Fruit fly (Drosophila melanogaster) whole organism, embryonic: ENCODE measurements around the gene 7B2.

Experiments used
- Atf-2 ChIP-seq: fragments of 200-800 bp; sonication (Bioruptor generic); optimal IDR thresholded peaks from 2 replicates; lab custom pipeline; 2016; ENCODE audit warnings: missing biosample characterization, missing genetic modification characterization
- B-H1 ChIP-seq: fragments of 200-800 bp; sonication (Bioruptor generic); IDR thresholded peaks from 3 replicates; pipeline ENCODE4 v1.3.6; 2022; ENCODE audit warnings: missing biosample characterization, missing genetic modification characterization
- BEAF-32 ChIP-seq: fragments of 200-800 bp; sonication (Bioruptor generic); optimal IDR thresholded peaks from 3 replicates; lab custom pipeline; 2017; ENCODE audit warnings: missing biosample characterization, missing genetic modification characterization, mild to moderate bottlenecking, moderate library complexity, missing genetic modification reagents
- CG1024 ChIP-seq: fragments of 200-800 bp; sonication (Bioruptor generic); IDR thresholded peaks from 2 replicates; pipeline ENCODE4 v1.3.6; 2022; ENCODE audit warnings: missing biosample characterization, missing genetic modification characterization
- CG13894 ChIP-seq: fragments of 200-800 bp; sonication (Bioruptor generic); optimal IDR thresholded peaks from 3 replicates; lab custom pipeline; 2018; ENCODE audit warnings: missing biosample characterization, mild to moderate bottlenecking, missing genetic modification characterization, moderate library complexity
- CG16779 ChIP-seq: fragments of 200-800 bp; sonication (Bioruptor generic); IDR thresholded peaks from 2 replicates; pipeline ENCODE4 v1.3.6; 2022; ENCODE audit warnings: missing biosample characterization, missing genetic modification characterization
- CG18011 ChIP-seq: fragments of 200-800 bp; sonication (Bioruptor generic); optimal IDR thresholded peaks from 2 replicates; lab custom pipeline; 2017; ENCODE audit warnings: missing biosample characterization, missing genetic modification characterization, mild to moderate bottlenecking, moderate library complexity, missing genotype
- CG18619 ChIP-seq: fragments of 200-800 bp; sonication (Bioruptor generic); optimal IDR thresholded peaks from 3 replicates; lab custom pipeline; 2017; ENCODE audit warnings: missing biosample characterization, mild to moderate bottlenecking, missing genetic modification characterization
- CG2678 ChIP-seq: fragments of 200-800 bp; sonication (Bioruptor generic); optimal IDR thresholded peaks from 3 replicates; lab custom pipeline; 2019; ENCODE audit warnings: missing biosample characterization, mild to moderate bottlenecking, missing genetic modification characterization, moderate library complexity
- CG2712 ChIP-seq: fragments of 200-800 bp; optimal IDR thresholded peaks from 3 replicates; lab custom pipeline; 2019; ENCODE audit warnings: missing biosample characterization, mild to moderate bottlenecking, missing genetic modification characterization, moderate library complexity
- CG34422 ChIP-seq: fragments of 200-800 bp; sonication (Bioruptor generic); IDR thresholded peaks from 3 replicates; pipeline ENCODE4 v1.3.6; 2022; ENCODE audit warnings: missing biosample characterization, missing genetic modification characterization
- CG6813 ChIP-seq: fragments of 200-800 bp; sonication (Bioruptor generic); optimal IDR thresholded peaks from 2 replicates; lab custom pipeline; 2017; ENCODE audit warnings: missing biosample characterization, missing genetic modification characterization, mild to moderate bottlenecking, moderate library complexity, missing genetic modification reagents
- CG7745 ChIP-seq: fragments of 200-800 bp; sonication (Bioruptor generic); optimal IDR thresholded peaks from 2 replicates; lab custom pipeline; 2018; ENCODE audit warnings: missing biosample characterization, mild to moderate bottlenecking, missing genetic modification characterization, moderate library complexity
- CG8765 ChIP-seq: fragments of 200-800 bp; sonication (Bioruptor generic); IDR thresholded peaks from 2 replicates; pipeline ENCODE4 v1.3.6; 2022; ENCODE audit warnings: missing biosample characterization, missing genetic modification characterization
- CG9727 ChIP-seq: fragments of 200-800 bp; sonication (Bioruptor generic); optimal IDR thresholded peaks from 3 replicates; lab custom pipeline; 2017; ENCODE audit warnings: missing biosample characterization, mild to moderate bottlenecking, missing genetic modification characterization
- CHES-1-like ChIP-seq: fragments of 200-800 bp; sonication (Bioruptor generic); optimal IDR thresholded peaks from 2 replicates; lab custom pipeline; 2016; ENCODE audit warnings: missing biosample characterization, missing genetic modification characterization
- D19B ChIP-seq: fragments of 200-800 bp; sonication (Bioruptor generic); optimal IDR thresholded peaks from 2 replicates; lab custom pipeline; 2017; ENCODE audit warnings: missing biosample characterization, mild to moderate bottlenecking, missing genetic modification characterization
- Dll ChIP-seq: fragments of 200-800 bp; sonication (Bioruptor generic); IDR thresholded peaks from 4 replicates; pipeline ENCODE4 v1.3.6; 2022; ENCODE audit warnings: missing biosample characterization, missing genetic modification characterization; ENCODE audit not compliant: partially characterized antibody
- Eip74EF ChIP-seq, 2 experiments: fragments of 200-800 bp in 1 of 2; fragments of >200 bp in 1 of 2; sonication (Bioruptor generic) in 1 of 2; optimal IDR thresholded peaks; 2 replicates each; lab custom pipeline; 2017 to 2019; ENCODE audit warnings: missing biosample characterization in 2 of 2, missing genetic modification characterization in 2 of 2, mild to moderate bottlenecking in 1 of 2, moderate library complexity in 1 of 2
- GATAe ChIP-seq: fragments of 200-800 bp; sonication (Bioruptor generic); conservative IDR thresholded peaks from 2 replicates; pipeline ENCODE4 v1.3.6; 2022; ENCODE audit warnings: missing biosample characterization, missing genetic modification characterization
- Gug ChIP-seq: fragments of 200-800 bp; sonication (Bioruptor generic); IDR thresholded peaks from 4 replicates; pipeline ENCODE4 v1.3.6; 2022; ENCODE audit warnings: missing biosample characterization, missing genetic modification characterization
- HLH4C ChIP-seq: fragments of 200-800 bp; sonication (Bioruptor generic); IDR thresholded peaks from 3 replicates; pipeline ENCODE4 v1.3.6; 2022; ENCODE audit warnings: missing biosample characterization, missing genetic modification characterization; ENCODE audit not compliant: partially characterized antibody
- Hey ChIP-seq: fragments of 200-800 bp; sonication (Bioruptor generic); optimal IDR thresholded peaks from 3 replicates; lab custom pipeline; 2018; ENCODE audit warnings: missing biosample characterization, mild to moderate bottlenecking, missing genetic modification characterization
- HmgZ ChIP-seq: fragments of 200-800 bp; sonication (Bioruptor generic); optimal IDR thresholded peaks from 2 replicates; lab custom pipeline; 2018; ENCODE audit warnings: missing biosample characterization, mild to moderate bottlenecking, missing genetic modification characterization
- Hr78 ChIP-seq, 2 experiments: fragments of 200-800 bp in 1 of 2; fragments of >200 bp in 1 of 2; sonication (Bioruptor generic) in 1 of 2; optimal IDR thresholded peaks; 2 replicates each; lab custom pipeline; 2017 to 2019; ENCODE audit warnings: missing biosample characterization in 2 of 2, missing genetic modification characterization in 2 of 2, mild to moderate bottlenecking in 1 of 2, moderate library complexity in 1 of 2
- Kr ChIP-seq: fragments of 200-800 bp; sonication (Bioruptor generic); optimal IDR thresholded peaks from 2 replicates; lab custom pipeline; 2017; ENCODE audit warnings: missing biosample characterization, mild to moderate bottlenecking, missing genetic modification characterization
- Med ChIP-seq: fragments of 200-800 bp; sonication (Bioruptor generic); peaks from one replicate; lab custom pipeline; 2016; ENCODE audit warnings: missing biosample characterization, missing genetic modification characterization, mild to moderate bottlenecking, inconsistent platforms, moderate library complexity
- Meics ChIP-seq: fragments of 200-800 bp; sonication (Bioruptor generic); optimal IDR thresholded peaks from 2 replicates; lab custom pipeline; 2017; ENCODE audit warnings: missing biosample characterization, mild to moderate bottlenecking, missing genetic modification characterization
- Pdp1 ChIP-seq, 2 experiments: fragments of 200-800 bp; sonication (Bioruptor generic); optimal IDR thresholded peaks; 3 replicates each; lab custom pipeline; 2016; ENCODE audit warnings: missing biosample characterization in 2 of 2, missing genetic modification characterization in 2 of 2, mild to moderate bottlenecking in 1 of 2, moderate library complexity in 1 of 2
- Rfx ChIP-seq: fragments of 200-800 bp; sonication (Bioruptor generic); IDR thresholded peaks from 2 replicates; pipeline ENCODE4 v1.3.6; 2022; ENCODE audit warnings: missing biosample characterization, missing genetic modification characterization
- Sry-δ ChIP-seq: fragments of 200-800 bp; sonication (Bioruptor generic); optimal IDR thresholded peaks from 2 replicates; lab custom pipeline; 2016; ENCODE audit warnings: missing biosample characterization, missing genetic modification characterization
- Stat92E ChIP-seq, 3 experiments: fragments of >200 bp in 2 of 3; fragments of 200-800 bp in 1 of 3; sonication (Bioruptor generic) in 1 of 3; optimal IDR thresholded peaks; 2 replicates each; lab custom pipeline; 2017 to 2019; ENCODE audit warnings: missing biosample characterization in 3 of 3, missing genetic modification characterization in 3 of 3, mild to moderate bottlenecking in 1 of 3, moderate library complexity in 1 of 3
- amos ChIP-seq: fragments of 200-800 bp; sonication (Bioruptor generic); IDR thresholded peaks from 2 replicates; pipeline ENCODE4 v1.3.6; 2022; ENCODE audit warnings: missing biosample characterization, missing genetic modification characterization; ENCODE audit not compliant: partially characterized antibody
- caup ChIP-seq: fragments of 200-800 bp; sonication (Bioruptor generic); optimal IDR thresholded peaks from 3 replicates; lab custom pipeline; 2017; ENCODE audit warnings: missing biosample characterization, mild to moderate bottlenecking, missing genetic modification characterization, moderate library complexity; ENCODE audit not compliant: severe bottlenecking
- exex ChIP-seq: fragments of 200-800 bp; sonication (Bioruptor generic); optimal IDR thresholded peaks from 4 replicates; lab custom pipeline; 2018; ENCODE audit warnings: missing biosample characterization, mild to moderate bottlenecking, missing genetic modification characterization, moderate library complexity
- gro ChIP-seq: fragments of 200-800 bp; sonication (Bioruptor generic); optimal IDR thresholded peaks from 2 replicates; lab custom pipeline; 2016; ENCODE audit warnings: missing biosample characterization, missing genetic modification characterization
- hth ChIP-seq: fragments of >200 bp; optimal IDR thresholded peaks from 2 replicates; lab custom pipeline; 2017; ENCODE audit warnings: inconsistent platforms
- lbe ChIP-seq: fragments of 200-800 bp; sonication (Bioruptor generic); optimal IDR thresholded peaks from 2 replicates; lab custom pipeline; 2016; ENCODE audit warnings: missing biosample characterization, mild to moderate bottlenecking, missing genetic modification characterization
- mam ChIP-seq: fragments of 200-800 bp; sonication (Bioruptor generic); optimal IDR thresholded peaks from 3 replicates; lab custom pipeline; 2016; ENCODE audit warnings: missing biosample characterization, missing genetic modification characterization
- mirr ChIP-seq: fragments of 200-800 bp; sonication (Bioruptor generic); optimal IDR thresholded peaks from 3 replicates; lab custom pipeline; 2018; ENCODE audit warnings: missing biosample characterization, mild to moderate bottlenecking, missing genetic modification characterization
- pfk ChIP-seq: fragments of 200-800 bp; sonication (Bioruptor generic); optimal IDR thresholded peaks from 2 replicates; lab custom pipeline; 2018; ENCODE audit warnings: missing biosample characterization, mild to moderate bottlenecking, missing genetic modification characterization, moderate library complexity
- pros ChIP-seq: fragments of 200-800 bp; sonication (Bioruptor generic); optimal IDR thresholded peaks from 3 replicates; lab custom pipeline; 2019; ENCODE audit warnings: missing biosample characterization, mild to moderate bottlenecking, missing genetic modification characterization, moderate library complexity
- tgo ChIP-seq: fragments of 200-800 bp; sonication (Bioruptor generic); IDR thresholded peaks from 3 replicates; pipeline ENCODE4 v1.3.6; 2022; ENCODE audit warnings: missing biosample characterization, missing genetic modification characterization
- tna ChIP-seq: fragments of 200-800 bp; sonication (Bioruptor generic); IDR thresholded peaks from 2 replicates; pipeline ENCODE4 v1.3.6; 2022; ENCODE audit warnings: missing biosample characterization, missing genetic modification characterization; ENCODE audit not compliant: partially characterized antibody
- trem ChIP-seq: fragments of 200-800 bp; optimal IDR thresholded peaks from 3 replicates; lab custom pipeline; 2019; ENCODE audit warnings: missing biosample characterization, mild to moderate bottlenecking, missing genetic modification characterization, moderate library complexity
- unc-4 ChIP-seq: fragments of 200-800 bp; sonication (Bioruptor generic); IDR thresholded peaks from 2 replicates; pipeline ENCODE4 v1.3.6; 2022; ENCODE audit warnings: missing biosample characterization, missing genetic modification characterization; ENCODE audit not compliant: partially characterized antibody
- zfh1 ChIP-seq: fragments of 200-800 bp; sonication (Bioruptor generic); IDR thresholded peaks from 3 replicates; pipeline ENCODE4 v1.3.6; 2022; ENCODE audit warnings: missing biosample characterization, missing genetic modification characterization

7B2 gene

DNA sequence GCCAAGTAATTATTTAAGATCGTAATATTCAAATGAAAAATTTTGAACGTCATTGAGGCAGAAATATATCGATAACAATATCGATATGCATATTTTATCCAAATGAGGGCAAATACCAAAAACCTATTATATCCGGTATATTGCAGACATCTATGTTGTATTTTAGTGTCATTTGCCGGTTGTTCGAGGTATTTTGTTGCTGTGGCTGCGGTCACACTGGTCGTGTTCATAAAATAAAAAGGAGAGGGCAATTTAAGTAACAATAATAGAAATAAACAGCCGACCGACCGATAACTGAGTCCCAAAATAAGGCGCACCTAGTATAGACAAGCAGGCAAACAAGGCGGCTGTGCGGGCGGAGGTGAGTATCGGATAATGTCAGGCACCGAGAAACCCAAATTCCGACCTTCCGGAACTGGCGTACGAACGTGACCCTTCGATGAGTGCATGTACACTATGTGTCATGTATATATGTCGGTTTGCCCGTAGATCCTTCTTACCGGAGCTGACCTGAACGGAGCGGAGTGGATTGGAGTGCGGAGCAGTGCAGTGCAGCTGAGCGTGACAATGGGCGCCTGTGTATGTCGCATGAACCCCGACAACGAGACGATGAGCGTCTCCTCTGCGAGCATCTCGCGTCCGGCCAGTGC, 17.3 kb downstream of the 7B2 start, which contains the start of gene CG1172 (continued):
- TF ChIP-seq mam (GFP tag; lab: Kevin White, UChicago) (no peak), CG7745 (no peak), caup (GFP tag; lab: Kevin White, UChicago) (peak; percentile 32), Hr78 (GFP tag; optimal IDR thresholded peaks at IDR 0.05; lab: Kevin White, UChicago) (peak in 1 of 2 experiments; percentile 72), BEAF-32 (GFP tag; lab: Kevin White, UChicago) (peak; percentile 81), pros (GFP tag; lab: Kevin White, UChicago) (no peak), CHES-1-like (GFP tag; lab: Kevin White, UChicago) (peak; percentile 18), Sry-δ (GFP tag; lab: Kevin White, UChicago) (peak; percentile 70), gro (no peak), amos (GFP tag; lab: Robert Waterston, UW) (peak; percentile 73), CG18619 (GFP tag; lab: Kevin White, UChicago) (no peak), CG2678 (tag; lab: Kevin White, UChicago) (no peak), Kr (GFP tag; lab: Kevin White, UChicago) (no peak), CG1024 (GFP tag; lab: Robert Waterston, UW) (no peak), CG9727 (GFP tag; lab: Kevin White, UChicago) (no peak), CG6813 (GFP tag; lab: Kevin White, UChicago) (no peak), Atf-2 (GFP tag; lab: Kevin White, UChicago) (no peak), CG16779 (GFP tag; lab: Robert Waterston, UW) (no peak), trem (tag; lab: Kevin White, UChicago) (peak; percentile 83), B-H1 (no peak), CG34422 (GFP tag; lab: Robert Waterston, UW) (no peak; the same call in 2 of the 3 replicates), Hey (tag; lab: Kevin White, UChicago) (no peak), D19B (no peak), tgo (GFP tag; lab: Robert Waterston, UW) (no peak), CG8765 (GFP tag; lab: Robert Waterston, UW) (no peak), CG13894 (tag; lab: Kevin White, UChicago) (no peak), CG18011 (no peak), Dll (GFP tag; lab: Robert Waterston, UW) (peak; percentile 84), HmgZ (tag; lab: Kevin White, UChicago) (peak; percentile 63), tna (GFP tag; lab: Robert Waterston, UW) (no peak; the same call in 1 of the 2 replicates), unc-4 (peak; percentile 82), zfh1 (no peak), lbe (GFP tag; lab: Kevin White, UChicago) (peak; percentile 17), Meics (peak; percentile 5), Stat92E (GFP tag; optimal IDR thresholded peaks at IDR 0.05; lab: Kevin White, UChicago) (peak in 1 of 3 experiments; percentile 43), HLH4C (peak; percentile 69)
- TF ChIP-seq, all 482 proteins: peak for 100

DNA sequence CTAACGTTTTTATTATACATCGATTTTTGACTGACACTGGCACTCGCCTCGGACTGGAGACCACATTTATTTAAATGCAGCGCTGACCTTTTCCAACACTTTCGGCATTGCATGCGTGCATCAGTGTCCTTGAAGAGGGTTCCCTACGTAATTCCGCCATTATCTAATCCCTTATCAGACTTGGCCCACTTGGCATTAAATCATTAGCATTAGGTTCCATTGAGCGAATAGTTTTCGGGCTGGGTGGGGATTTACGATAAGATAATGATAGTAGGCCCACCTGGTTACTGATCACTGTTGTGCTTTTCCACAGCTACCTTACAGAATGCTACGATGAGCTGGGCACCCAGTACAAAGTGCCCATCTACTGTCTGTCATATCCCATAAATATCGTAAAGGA, 18.6 kb downstream of the 7B2 start:
- no peak for TF ChIP-seq CG2712 (tag; lab: Kevin White, UChicago)
- TF ChIP-seq Med (GFP tag; lab: Kevin White, UChicago): peak; percentile 58
- peak; percentile 10 for TF ChIP-seq mirr (GFP tag; lab: Kevin White, UChicago)
- TF ChIP-seq hth (lab: Kevin White, UChicago): no peak
- no peak for TF ChIP-seq Gug (GFP tag; lab: Robert Waterston, UW)
- TF ChIP-seq Eip74EF (GFP tag; optimal IDR thresholded peaks at IDR 0.05; lab: Kevin White, UChicago): no peak
- no peak for TF ChIP-seq pfk (GFP tag; lab: Kevin White, UChicago)
- TF ChIP-seq Rfx: no peak
- peak in 1 of 2 experiments; percentile 17 for TF ChIP-seq Pdp1 (GFP tag; optimal IDR thresholded peaks at IDR 0.05; lab: Kevin White, UChicago)
- TF ChIP-seq GATAe (GFP tag; lab: Robert Waterston, UW): peak; percentile 49
- peak; percentile 66 for TF ChIP-seq exex (tag; lab: Kevin White, UChicago)
